Worm (Caenorhabditis elegans) whole organism, L1 larva: Measurements from ENCODE around the gene fbxa-112.

Experiments used
- ama-1 ChIP-seq: fragments of 150-350 bp; optimal IDR thresholded peaks from 2 replicates; lab custom pipeline; 2014
- ceh-8 ChIP-seq: fragments of 200-800 bp; sonication (Bioruptor generic); optimal IDR thresholded peaks from 2 replicates; lab custom pipeline; 2018; ENCODE audit warnings: mild to moderate bottlenecking, missing genetic modification characterization, moderate library complexity, missing compliant biosample characterization
- ceh-82 ChIP-seq, 3 experiments: fragments of 150-350 bp in 1 of 3; sonication (generic microtip) in 2 of 3; optimal IDR thresholded peaks; 2 replicates each; lab custom pipeline; 2014 to 2017; ENCODE audit warnings: missing biosample characterization in 3 of 3, missing genetic modification characterization in 3 of 3
- dsc-1 ChIP-seq: sonication (generic microtip); optimal IDR thresholded peaks from 2 replicates; lab custom pipeline; 2016; ENCODE audit warnings: mild to moderate bottlenecking, missing genetic modification characterization, missing compliant biosample characterization
- efl-1 ChIP-seq, 4 experiments: fragments of 150-350 bp; optimal IDR thresholded peaks in 3 of 4; peaks in 1 of 4; 1 replicate in 1 of 4; 2 replicates in 3 of 4; lab custom pipeline; 2014; ENCODE audit warnings: missing biosample characterization in 2 of 4, missing genetic modification characterization in 2 of 4, missing genetic modification reagents in 2 of 4
- efl-3 ChIP-seq: fragments of 200-800 bp; sonication (Bioruptor generic); optimal IDR thresholded peaks from 2 replicates; lab custom pipeline; 2018; ENCODE audit warnings: mild to moderate bottlenecking, missing genetic modification characterization, missing compliant biosample characterization
- elt-3 ChIP-seq, 6 experiments: fragments of 150-350 bp in 1 of 6; sonication (generic microtip); optimal IDR thresholded peaks; 2 replicates each; lab custom pipeline; 2017 to 2018; ENCODE audit warnings: missing biosample characterization in 6 of 6, missing genetic modification characterization in 6 of 6, inconsistent platforms in 1 of 6
- fkh-10 ChIP-seq: sonication (generic microtip); optimal IDR thresholded peaks from 2 replicates; lab custom pipeline; 2017; ENCODE audit warnings: missing biosample characterization, missing genetic modification reagents, missing genetic modification characterization
- hlh-17 ChIP-seq: fragments of 200-800 bp; sonication (Bioruptor generic); optimal IDR thresholded peaks from 2 replicates; lab custom pipeline; 2018; ENCODE audit warnings: missing genetic modification characterization, mild to moderate bottlenecking, missing compliant biosample characterization, moderate library complexity, borderline replicate concordance
- lin-35 ChIP-seq, 2 experiments: fragments of 150-350 bp; optimal IDR thresholded peaks; 2 replicates each; lab custom pipeline; 2014; ENCODE audit warnings: missing biosample characterization in 2 of 2, missing genetic modification characterization in 2 of 2, missing genetic modification reagents in 2 of 2
- nhr-12 ChIP-seq: sonication (generic microtip); optimal IDR thresholded peaks from 2 replicates; lab custom pipeline; 2017; ENCODE audit warnings: missing biosample characterization, missing genetic modification characterization
- nhr-76 ChIP-seq: sonication (generic microtip); optimal IDR thresholded peaks from 2 replicates; lab custom pipeline; 2017; ENCODE audit warnings: missing biosample characterization, missing genetic modification characterization
- tbx-2 ChIP-seq: sonication (generic microtip); optimal IDR thresholded peaks from 2 replicates; lab custom pipeline; 2016; ENCODE audit warnings: missing genetic modification characterization, missing compliant biosample characterization
- ztf-11 ChIP-seq, 2 experiments: sonication (generic microtip); optimal IDR thresholded peaks; 2 replicates each; lab custom pipeline; 2016 to 2017; ENCODE audit warnings: missing genetic modification characterization in 2 of 2, missing biosample characterization in 1 of 2, missing compliant biosample characterization in 1 of 2

ce11 chrV:16966636-16967035 lies 18.7 kb upstream of the fbxa-112 start, which contains the start of gene fbxa-90:
- TF ChIP-seq tbx-2 (tag; lab: Kevin White, UChicago) (no peak), lin-35 (GFP tag; optimal IDR thresholded peaks at IDR 0.05; lab: Kevin White, UChicago) (peak in 1 of 2 experiments; percentile 54), dsc-1 (tag; lab: Kevin White, UChicago) (no peak), nhr-12 (tag; lab: Kevin White, UChicago) (no peak), fkh-10 (no peak), efl-1 (optimal IDR thresholded peaks at IDR 0.05; lab: Kevin White, UChicago) (peak; percentile 29 to 64), efl-1 (GFP tag; optimal IDR thresholded peaks at IDR 0.05 in 1 of 2; lab: Kevin White, UChicago) (peak in 1 of 2 experiments; percentile 94), ztf-11 (tag; optimal IDR thresholded peaks at IDR 0.05; lab: Kevin White, UChicago) (no peak), ceh-8 (GFP tag; lab: Kevin White, UChicago) (no peak), efl-3 (GFP tag; lab: Kevin White, UChicago) (no peak), hlh-17 (no peak), ama-1 (no peak), ceh-82 (tag; optimal IDR thresholded peaks at IDR 0.05; lab: Kevin White, UChicago) (no peak), elt-3 (tag; optimal IDR thresholded peaks at IDR 0.05; lab: Kevin White, UChicago) (no peak), nhr-76 (no peak)
